Worm (Caenorhabditis elegans): ENCODE data around the gene H37A05.4.
A peak's percentile ranks its signal among the peaks of the same experiment; 100 is the strongest.

H37A05.4 gene

DNA sequence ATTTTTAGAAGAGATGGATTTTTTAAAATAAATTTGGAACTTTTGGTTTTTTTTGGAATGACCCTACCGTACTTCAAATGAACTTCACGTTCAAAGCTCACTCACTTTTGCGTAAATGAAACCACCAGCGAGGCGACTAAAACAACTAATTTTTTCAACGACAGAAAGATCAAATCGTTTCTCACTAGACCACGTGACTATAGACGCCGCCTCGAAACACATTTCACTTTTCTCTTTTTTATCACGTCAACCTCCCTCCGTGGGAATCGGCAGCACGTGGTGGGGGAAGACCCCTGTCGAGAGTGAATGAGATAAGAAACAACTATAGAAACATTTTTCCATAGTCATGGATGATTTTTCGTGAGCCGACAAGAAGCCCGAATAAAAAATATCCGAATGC lies 7.7 kb upstream of the H37A05.4 start (continued):
- TF ChIP-seq die-1 (tag; optimal IDR thresholded peaks at IDR 0.05) (no peak), lsl-1 (GFP tag; optimal IDR thresholded peaks at IDR 0.05) (no peak), Y79H2A.3 (GFP tag; conservative IDR thresholded peaks at IDR 0.05) (no peak), mxl-1 (tag; optimal IDR thresholded peaks at IDR 0.05) (no peak), C06A6.2 (GFP tag; conservative IDR thresholded peaks at IDR 0.05) (no peak), ekl-4 (GFP tag; IDR thresholded peaks at IDR 0.05) (no peak; the same call in 1 of the 2 replicates), hmg-1.2 (GFP tag; IDR thresholded peaks at IDR 0.05) (peak; percentile 28; the same call in 1 of the 2 replicates), nfya-1 (tag; optimal IDR thresholded peaks at IDR 0.05; ENCODE audit: borderline replicate concordance, insufficient read depth) (no peak), attf-5 (GFP tag; optimal IDR thresholded peaks at IDR 0.05) (no peak), Y53F4B.3 (GFP tag; IDR thresholded peaks at IDR 0.05) (no peak), lin-35 (GFP tag; optimal IDR thresholded peaks at IDR 0.05) (peak in 1 of 3 experiments; percentile 33), F23B12.7 (tag; optimal IDR thresholded peaks at IDR 0.05; ENCODE audit: insufficient read depth) (peak; percentile 51), C17E4.6 (GFP tag; IDR thresholded peaks at IDR 0.05) (no peak), cebp-2 (GFP tag; IDR thresholded peaks at IDR 0.05) (no peak), ztf-26 (tag; optimal IDR thresholded peaks at IDR 0.05) (peak; percentile 62), rec-8 (tag; optimal IDR thresholded peaks at IDR 0.05) (no peak), K11D2.4 (GFP tag; IDR thresholded peaks at IDR 0.05) (peak; percentile 66; the same call in 1 of the 2 replicates), snpc-3.4 (tag; optimal IDR thresholded peaks at IDR 0.05) (peak; percentile 7), F57A8.1 (GFP tag; optimal IDR thresholded peaks at IDR 0.05) (no peak), unc-62 (GFP tag; optimal IDR thresholded peaks at IDR 0.05) (peak; percentile 58), hsf-1 (GFP tag; IDR thresholded peaks at IDR 0.05) (0 out of 2 replicates have a peak, but pooled peaks have one; percentile 4), sptf-2 (GFP tag; optimal IDR thresholded peaks at IDR 0.05) (no peak), tlf-1 (GFP tag; optimal IDR thresholded peaks at IDR 0.05) (peak; percentile 64), rcor-1 (GFP tag; IDR thresholded peaks at IDR 0.05) (peak; percentile 14; the same call in 1 of the 2 replicates), repo-1 (tag; optimal IDR thresholded peaks at IDR 0.05) (no peak), snpc-1.1 (tag; optimal IDR thresholded peaks at IDR 0.05; ENCODE audit: insufficient read depth) (no peak), gei-17 (GFP tag; optimal IDR thresholded peaks at IDR 0.05) (peak; percentile 5), bed-2 (GFP tag; IDR thresholded peaks at IDR 0.05) (no peak), T07F8.4 (tag; optimal IDR thresholded peaks at IDR 0.05) (no peak), Y56A3A.18 (GFP tag; IDR thresholded peaks at IDR 0.05) (no peak; the same call in 1 of the 2 replicates), attf-3 (GFP tag; conservative IDR thresholded peaks at IDR 0.05) (no peak), ceh-58 (GFP tag; IDR thresholded peaks at IDR 0.05) (no peak), snpc-4 (GFP tag; optimal IDR thresholded peaks at IDR 0.05) (no peak), snpc-4 (tag; optimal IDR thresholded peaks at IDR 0.05) (peak in 1 of 4 experiments; percentile 20), pbrm-1 (GFP tag; IDR thresholded peaks at IDR 0.05) (0 out of 2 replicates have a peak, but pooled peaks have one; percentile 55), B0336.3 (GFP tag; IDR thresholded peaks at IDR 0.05) (peak; percentile 29; the same call in 1 of the 2 replicates), chd-7 (tag; optimal IDR thresholded peaks at IDR 0.05) (peak; percentile 77), nfyb-1 (GFP tag; IDR thresholded peaks at IDR 0.05) (peak; percentile 55; the same call in 1 of the 2 replicates), tbp1 (GFP tag; optimal IDR thresholded peaks at IDR 0.05) (peak; percentile 49)
